Worm (Caenorhabditis elegans): ENCODE measurements around the gene T19D12.6.

DNA sequence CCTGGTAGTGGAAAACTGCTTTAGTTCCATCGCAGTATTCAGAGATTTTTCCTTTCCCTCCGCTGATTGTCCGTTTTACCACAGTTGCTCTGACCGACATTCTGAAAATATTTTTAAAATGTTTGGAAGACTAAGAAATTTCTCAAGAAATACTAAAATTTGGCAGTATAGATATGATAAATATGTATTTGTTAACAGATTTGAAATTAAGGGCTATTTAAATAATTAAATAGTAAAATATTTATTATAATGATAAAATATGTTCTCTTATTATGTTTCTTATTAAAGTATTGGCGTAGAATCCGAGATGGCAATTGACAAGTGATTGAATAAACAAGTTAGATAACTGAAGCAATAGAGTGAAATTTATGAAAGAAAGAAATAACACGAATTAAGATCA, 48.8 kb downstream of the T19D12.6 start, which contains the start of gene aipr-1:
- TF ChIP-seq dao-5 (tag; optimal IDR thresholded peaks at IDR 0.05) (no peak), him-1 (tag; optimal IDR thresholded peaks at IDR 0.05) (no peak)

Data from whole organism, L4/young adult.